Worm (Caenorhabditis elegans): ENCODE measurements around the gene R144.12.
"Not testable (repeated sequence)": the region's sequence is repeated elsewhere in the genome, so short reads cannot be mapped to it uniquely, and the experiment has no call there.

R144.12 gene

ce11 chrIII:4987666-4988065, 19.1 kb downstream of the R144.12 start:
- TF ChIP-seq ztf-29 (GFP tag; IDR thresholded peaks at IDR 0.05) (no peak), klf-2 (GFP tag; conservative IDR thresholded peaks at IDR 0.05) (no peak)

ce11 chrIII:4986790-4987259, 20.0 kb downstream of the R144.12 start, which contains the start of the genes C27F2.10 and wdr-60:
C27F2.10 (minus strand) TSS chrIII:4986898.
wdr-60 (plus strand) TSS chrIII:4987209.
- TF ChIP-seq flt-1 (GFP tag; IDR thresholded peaks at IDR 0.05) (0 out of 2 replicates have a peak, but pooled peaks have one; percentile 42), cog-1 (tag; optimal IDR thresholded peaks at IDR 0.05) (no peak)

ce11 chrIII:4984444-4985086, 22.2 kb downstream of the R144.12 start, which contains the start of gene C27F2.7:
C27F2.7 (minus strand) TSS chrIII:4984494.
- TF ChIP-seq klf-2 (GFP tag; conservative IDR thresholded peaks at IDR 0.05) (no peak), ztf-29 (GFP tag; IDR thresholded peaks at IDR 0.05) (no peak), cog-1 (tag; optimal IDR thresholded peaks at IDR 0.05) (no peak), tab-1 (GFP tag; IDR thresholded peaks at IDR 0.05) (no peak), ref-1 (GFP tag; conservative IDR thresholded peaks at IDR 0.05) (no peak), flt-1 (GFP tag; IDR thresholded peaks at IDR 0.05) (no peak), med-1 (GFP tag; optimal IDR thresholded peaks at IDR 0.05; ENCODE audit: insufficient read depth) (no peak), T22C8.4 (GFP tag; IDR thresholded peaks at IDR 0.05) (no peak), ztf-23 (GFP tag; IDR thresholded peaks at IDR 0.05) (no peak)

ce11 chrIII:4983961-4984360, 22.8 kb downstream of the R144.12 start:
- TF ChIP-seq klf-2 (GFP tag; conservative IDR thresholded peaks at IDR 0.05) = no peak
- no peak for TF ChIP-seq ztf-29 (GFP tag; IDR thresholded peaks at IDR 0.05)
- TF ChIP-seq med-1 (GFP tag; optimal IDR thresholded peaks at IDR 0.05; ENCODE audit: insufficient read depth) = no peak
- TF ChIP-seq flt-1 (GFP tag; IDR thresholded peaks at IDR 0.05) = no peak
- no peak for TF ChIP-seq T22C8.4 (GFP tag; IDR thresholded peaks at IDR 0.05)
- TF ChIP-seq ref-1 (GFP tag; conservative IDR thresholded peaks at IDR 0.05) = no peak
- no peak for TF ChIP-seq ztf-23 (GFP tag; IDR thresholded peaks at IDR 0.05)
- no peak for TF ChIP-seq tab-1 (GFP tag; IDR thresholded peaks at IDR 0.05)
- TF ChIP-seq cog-1 (tag; optimal IDR thresholded peaks at IDR 0.05) = no peak

ce11 chrIII:4980367-4980766, 26.4 kb downstream of the R144.12 start, which contains the start of gene C27F2.6:
C27F2.6 (minus strand) TSS chrIII:4980467.
- TF ChIP-seq T22C8.4, flt-1, ztf-29 (GFP tag; IDR thresholded peaks at IDR 0.05): not testable (repeated sequence)

- TF ChIP-seq klf-2 (GFP tag; conservative IDR thresholded peaks at IDR 0.05) (no peak), ztf-29 (GFP tag; IDR thresholded peaks at IDR 0.05) (no peak), ref-1 (GFP tag; conservative IDR thresholded peaks at IDR 0.05) (no peak), flt-1 (GFP tag; IDR thresholded peaks at IDR 0.05) (no peak), med-1 (GFP tag; optimal IDR thresholded peaks at IDR 0.05; ENCODE audit: insufficient read depth) (no peak), cog-1 (tag; optimal IDR thresholded peaks at IDR 0.05) (no peak), ztf-23 (GFP tag; IDR thresholded peaks at IDR 0.05) (no peak), T22C8.4 (GFP tag; IDR thresholded peaks at IDR 0.05) (no peak), tab-1 (GFP tag; IDR thresholded peaks at IDR 0.05) (no peak)
Measured at ce11 chrIII:4968146-4968545, 38.6 kb downstream of the R144.12 start.

- TF ChIP-seq klf-2 (GFP tag; conservative IDR thresholded peaks at IDR 0.05) (no peak), ref-1 (GFP tag; conservative IDR thresholded peaks at IDR 0.05) (no peak), flt-1 (GFP tag; IDR thresholded peaks at IDR 0.05) (no peak), T22C8.4 (GFP tag; IDR thresholded peaks at IDR 0.05) (no peak), ztf-23 (GFP tag; IDR thresholded peaks at IDR 0.05) (no peak), med-1 (GFP tag; optimal IDR thresholded peaks at IDR 0.05; ENCODE audit: insufficient read depth) (no peak), cog-1 (tag; optimal IDR thresholded peaks at IDR 0.05) (no peak), tab-1 (GFP tag; IDR thresholded peaks at IDR 0.05) (no peak), ztf-29 (GFP tag; IDR thresholded peaks at IDR 0.05) (no peak)
Measured at ce11 chrIII:4967236-4967635, 39.5 kb downstream of the R144.12 start.

ce11 chrIII:4965271-4965670, 41.5 kb downstream of the R144.12 start, which contains the start of gene nca-2:
nca-2 (plus strand) TSS chrIII:4965571.
- TF ChIP-seq ztf-29 (GFP tag; IDR thresholded peaks at IDR 0.05) (no peak), ref-1 (GFP tag; conservative IDR thresholded peaks at IDR 0.05) (no peak), T22C8.4 (GFP tag; IDR thresholded peaks at IDR 0.05) (no peak), cog-1 (tag; optimal IDR thresholded peaks at IDR 0.05) (no peak), flt-1 (GFP tag; IDR thresholded peaks at IDR 0.05) (no peak), tab-1 (GFP tag; IDR thresholded peaks at IDR 0.05) (no peak), med-1 (GFP tag; optimal IDR thresholded peaks at IDR 0.05; ENCODE audit: insufficient read depth) (no peak), klf-2 (GFP tag; conservative IDR thresholded peaks at IDR 0.05) (no peak), ztf-23 (GFP tag; IDR thresholded peaks at IDR 0.05) (no peak)

ce11 chrIII:4962886-4963285, 43.9 kb downstream of the R144.12 start, which contains the start of gene C27F2.9:
C27F2.9 (minus strand) TSS chrIII:4963044.
- peak; percentile 61; the same call in 1 of the 2 replicates for TF ChIP-seq ztf-23 (GFP tag; IDR thresholded peaks at IDR 0.05)
- TF ChIP-seq cog-1 (tag; optimal IDR thresholded peaks at IDR 0.05) = no peak
- TF ChIP-seq tab-1 (GFP tag; IDR thresholded peaks at IDR 0.05) = 0 out of 2 replicates have a peak, but pooled peaks have one; percentile 22
- TF ChIP-seq flt-1 (GFP tag; IDR thresholded peaks at IDR 0.05) = peak; percentile 76
- peak; percentile 1 for TF ChIP-seq med-1 (GFP tag; optimal IDR thresholded peaks at IDR 0.05; ENCODE audit: insufficient read depth)
- TF ChIP-seq T22C8.4 (GFP tag; IDR thresholded peaks at IDR 0.05) = 0 out of 2 replicates have a peak, but pooled peaks have one; percentile 27

- no peak for TF ChIP-seq cog-1 (tag; optimal IDR thresholded peaks at IDR 0.05)
- TF ChIP-seq T22C8.4 (GFP tag; IDR thresholded peaks at IDR 0.05) = no peak
- no peak for TF ChIP-seq ref-1 (GFP tag; conservative IDR thresholded peaks at IDR 0.05)
- TF ChIP-seq klf-2 (GFP tag; conservative IDR thresholded peaks at IDR 0.05) = no peak
- TF ChIP-seq ztf-29 (GFP tag; IDR thresholded peaks at IDR 0.05) = no peak
- no peak for TF ChIP-seq med-1 (GFP tag; optimal IDR thresholded peaks at IDR 0.05; ENCODE audit: insufficient read depth)
- TF ChIP-seq flt-1 (GFP tag; IDR thresholded peaks at IDR 0.05) = no peak
- no peak for TF ChIP-seq ztf-23 (GFP tag; IDR thresholded peaks at IDR 0.05)
- TF ChIP-seq tab-1 (GFP tag; IDR thresholded peaks at IDR 0.05) = no peak
Measured at ce11 chrIII:4962393-4962792, 44.4 kb downstream of the R144.12 start, which contains the start of gene vps-22. vps-22 (minus strand) TSS chrIII:4962493.
